Fruit fly (Drosophila melanogaster) Kc167 (cell line): ENCODE measurements around the gene fu.

ENCODE experiments used
- Myc ChIP-seq: fragments of >200 bp; optimal IDR thresholded peaks from 2 replicates; lab custom pipeline; 2017; ENCODE audit warnings: missing external identifiers
- Sin3A ChIP-seq: fragments of >200 bp; optimal IDR thresholded peaks from 2 replicates; lab custom pipeline; 2018; ENCODE audit warnings: missing external identifiers
- h ChIP-seq: fragments of >200 bp; optimal IDR thresholded peaks from 3 replicates; lab custom pipeline; 2018; ENCODE audit warnings: missing external identifiers
- insv ChIP-seq: fragments of >200 bp; optimal IDR thresholded peaks from 3 replicates; lab custom pipeline; 2018; ENCODE audit warnings: missing external identifiers
- psq ChIP-seq: fragments of >200 bp; optimal IDR thresholded peaks from 2 replicates; lab custom pipeline; 2017; ENCODE audit warnings: missing external identifiers
- ttk ChIP-seq: sonication (Bioruptor generic); optimal IDR thresholded peaks from 2 replicates; lab custom pipeline; 2017; ENCODE audit warnings: missing external identifiers

DNA sequence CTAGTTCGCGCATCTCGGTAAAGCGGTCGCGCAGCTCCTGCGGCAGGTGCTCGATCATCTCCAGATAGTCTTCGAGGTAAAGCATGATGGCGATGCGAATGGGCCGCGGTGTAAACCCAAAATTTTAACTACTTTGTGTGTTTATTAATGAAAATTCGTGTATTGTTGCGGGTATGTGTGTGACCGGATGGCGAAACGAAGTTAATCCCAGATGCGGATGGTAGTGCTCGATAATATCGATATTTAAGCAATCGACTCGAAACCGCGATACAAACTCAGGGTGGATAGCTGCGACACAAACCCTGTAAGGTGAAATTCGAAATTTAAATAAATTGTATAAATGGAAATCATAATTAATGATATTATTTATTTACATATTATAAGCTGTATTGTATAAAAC, 4.7 kb upstream of the fu start, which contains the start of gene Ing3:
- TF ChIP-seq h (lab: Kevin White, UChicago), result no peak
- TF ChIP-seq psq (lab: Kevin White, UChicago), result no peak
- no peak for TF ChIP-seq Myc (lab: Kevin White, UChicago)
- no peak for TF ChIP-seq insv (lab: Kevin White, UChicago)
- no peak for TF ChIP-seq Sin3A
- no peak for TF ChIP-seq ttk (lab: Kevin White, UChicago)
